Fruit fly (Drosophila melanogaster): ENCODE measurements around the gene ND-B14.5A.

ND-B14.5A gene

dm6 chrX:2222181-2222790, 50.0 kb downstream of the ND-B14.5A start, which contains the start of gene Vinc (continued):
- no peak for TF ChIP-seq chinmo (GFP tag; IDR thresholded peaks at IDR 0.05; ENCODE audit: partially characterized antibody)
- peak; percentile 34 for TF ChIP-seq CG9876 (GFP tag; optimal IDR thresholded peaks at IDR 0.05)
- TF ChIP-seq Meics (GFP tag; optimal IDR thresholded peaks at IDR 0.05) = peak; percentile 95
- TF ChIP-seq sob (GFP tag; IDR thresholded peaks at IDR 0.05) = peak; percentile 82
- TF ChIP-seq ems (GFP tag; optimal IDR thresholded peaks at IDR 0.05) = peak; percentile 84
- TF ChIP-seq pzg (GFP tag; optimal IDR thresholded peaks at IDR 0.05) = peak; percentile 42
- peak; percentile 80 for TF ChIP-seq CG11093 (GFP tag; IDR thresholded peaks at IDR 0.05)
- peak; percentile 90 for TF ChIP-seq CG9932 (GFP tag; IDR thresholded peaks at IDR 0.05)
- TF ChIP-seq Oaz (GFP tag; IDR thresholded peaks at IDR 0.05) = peak; percentile 51; the same call in 1 of the 2 replicates
- TF ChIP-seq CG2712 (tag; optimal IDR thresholded peaks at IDR 0.05) = peak; percentile 89
- peak; percentile 35 for TF ChIP-seq ash1 (GFP tag; optimal IDR thresholded peaks at IDR 0.05)
- TF ChIP-seq Abd-B (GFP tag; optimal IDR thresholded peaks at IDR 0.05) = peak; percentile 44
- peak; percentile 88 for TF ChIP-seq CG6765 (GFP tag; optimal IDR thresholded peaks at IDR 0.05)
- TF ChIP-seq Dll (GFP tag; IDR thresholded peaks at IDR 0.05; ENCODE audit: partially characterized antibody) = peak; percentile 50; the same call in 2 of the 4 replicates
- TF ChIP-seq ham (GFP tag; IDR thresholded peaks at IDR 0.05) = no peak
- TF ChIP-seq Antp (GFP tag; optimal IDR thresholded peaks at IDR 0.05) = peak; percentile 91
- peak; percentile 33 for TF ChIP-seq fu2 (GFP tag; optimal IDR thresholded peaks at IDR 0.05)
- peak; percentile 62 for TF ChIP-seq Hr3 (GFP tag; optimal IDR thresholded peaks at IDR 0.05)
- TF ChIP-seq Kr (GFP tag; optimal IDR thresholded peaks at IDR 0.05) = peak; percentile 42
- peak; percentile 80 for TF ChIP-seq NFAT (GFP tag; IDR thresholded peaks at IDR 0.05)
- peak; percentile 38 for TF ChIP-seq disco-r (GFP tag; optimal IDR thresholded peaks at IDR 0.05)
- TF ChIP-seq yki (optimal IDR thresholded peaks at IDR 0.05) = no peak
- peak; percentile 68; the same call in 2 of the 3 replicates for TF ChIP-seq H15 (GFP tag; IDR thresholded peaks at IDR 0.05)
- peak; percentile 58 for TF ChIP-seq Neu2 (GFP tag; optimal IDR thresholded peaks at IDR 0.05; ENCODE audit: borderline replicate concordance)
- TF ChIP-seq Fer3 (tag; optimal IDR thresholded peaks at IDR 0.05) = peak; percentile 91
- TF ChIP-seq CG1647 (GFP tag; optimal IDR thresholded peaks at IDR 0.05) = peak; percentile 70
- peak; percentile 23; the same call in 1 of the 3 replicates for TF ChIP-seq sr (GFP tag; IDR thresholded peaks at IDR 0.05)
- no peak for TF ChIP-seq CG15011 (GFP tag; optimal IDR thresholded peaks at IDR 0.05)
- TF ChIP-seq CG31441 (GFP tag; IDR thresholded peaks at IDR 0.05) = peak; percentile 86
- peak in 1 of 3 experiments; percentile 65 for TF ChIP-seq lola (GFP tag; optimal IDR thresholded peaks at IDR 0.05)
- peak in 1 of 3 experiments; percentile 42 for TF ChIP-seq Stat92E (GFP tag; optimal IDR thresholded peaks at IDR 0.05)
- TF ChIP-seq Hr39 (optimal IDR thresholded peaks at IDR 0.05) = no peak
- TF ChIP-seq Taf1 (GFP tag; IDR thresholded peaks at IDR 0.05) = peak; percentile 84
- TF ChIP-seq row (GFP tag; IDR thresholded peaks at IDR 0.05) = peak; percentile 98
- TF ChIP-seq CG4707 (GFP tag; optimal IDR thresholded peaks at IDR 0.05) = peak; percentile 100
- TF ChIP-seq Sry-β (GFP tag; optimal IDR thresholded peaks at IDR 0.05) = peak; percentile 53
- TF ChIP-seq CG10565 (GFP tag; optimal IDR thresholded peaks at IDR 0.05) = no peak
- peak; percentile 73 for TF ChIP-seq tx (GFP tag; optimal IDR thresholded peaks at IDR 0.05)
- peak; percentile 64 for TF ChIP-seq luna (GFP tag; optimal IDR thresholded peaks at IDR 0.05)
- peak; percentile 85 for TF ChIP-seq Blimp-1 (GFP tag; optimal IDR thresholded peaks at IDR 0.05)
- TF ChIP-seq CG11560 (tag; IDR thresholded peaks at IDR 0.05) = peak; percentile 64; the same call in 2 of the 3 replicates
- TF ChIP-seq sens (GFP tag) = peak; percentile 98
- TF ChIP-seq CG17612 (GFP tag; IDR thresholded peaks at IDR 0.05) = no peak; the same call in 1 of the 2 replicates
- TF ChIP-seq fd102C (GFP tag; optimal IDR thresholded peaks at IDR 0.05) = no peak
- TF ChIP-seq Med (GFP tag) = peak; percentile 98
- TF ChIP-seq Eip74EF (GFP tag; optimal IDR thresholded peaks at IDR 0.05) = peak in 1 of 2 experiments; percentile 89
- TF ChIP-seq CG17186 (GFP tag; optimal IDR thresholded peaks at IDR 0.05) = peak; percentile 7
- peak; percentile 80 for TF ChIP-seq eyg (GFP tag; optimal IDR thresholded peaks at IDR 0.05)
- peak; percentile 87 for TF ChIP-seq pum (GFP tag; optimal IDR thresholded peaks at IDR 0.05)
- TF ChIP-seq Dek (tag; optimal IDR thresholded peaks at IDR 0.05) = peak; percentile 83
